Fruit fly (Drosophila melanogaster) whole organism, wandering third instar larva: Measurements from ENCODE around the gene NPFR.

ENCODE experiments used
- Hr78 ChIP-seq: fragments of >200 bp; optimal IDR thresholded peaks from 2 replicates; lab custom pipeline; 2017; ENCODE audit warnings: missing biosample characterization, missing genetic modification characterization
- Myc ChIP-seq: fragments of >200 bp; optimal IDR thresholded peaks from 2 replicates; lab custom pipeline; 2017
- N ChIP-seq: fragments of >200 bp; optimal IDR thresholded peaks from 2 replicates; lab custom pipeline; 2018; ENCODE audit warnings: missing biosample characterization, missing external identifiers, missing genetic modification characterization
- OdsH ChIP-seq: fragments of 200-800 bp; sonication (Bioruptor generic); optimal IDR thresholded peaks from 2 replicates; lab custom pipeline; 2016; ENCODE audit warnings: missing biosample characterization, mild to moderate bottlenecking, missing genetic modification characterization
- Vsx2 ChIP-seq: fragments of 200-300, 225-300 bp; sonication (Bioruptor generic); optimal IDR thresholded peaks from 2 replicates; lab custom pipeline; 2018; ENCODE audit warnings: missing biosample characterization, missing genetic modification characterization; ENCODE audit not compliant: partially characterized antibody
- br ChIP-seq: fragments of 200-800 bp; sonication (Bioruptor generic); optimal IDR thresholded peaks from 2 replicates; lab custom pipeline; 2016; ENCODE audit warnings: missing biosample characterization, missing genetic modification characterization
- h ChIP-seq: fragments of 200-800 bp; sonication (Bioruptor generic); optimal IDR thresholded peaks from 3 replicates; lab custom pipeline; 2016; ENCODE audit warnings: missing biosample characterization, mild to moderate bottlenecking, missing genetic modification characterization
- pan ChIP-seq: fragments of >200 bp; optimal IDR thresholded peaks from 2 replicates; lab custom pipeline; 2017
- sv ChIP-seq: fragments of 200-800 bp; sonication (Bioruptor generic); optimal IDR thresholded peaks from 3 replicates; lab custom pipeline; 2016; ENCODE audit warnings: missing biosample characterization, missing genetic modification characterization

dm6 chr3R:6221681-6222080 lies 34.6 kb downstream of the NPFR start, which contains the start of gene Osi4:
- TF ChIP-seq OdsH (no peak), sv (GFP tag; lab: Kevin White, UChicago) (no peak), N (GFP tag; lab: Kevin White, UChicago) (no peak), Myc (lab: Kevin White, UChicago) (no peak), h (GFP tag; lab: Kevin White, UChicago) (no peak), Vsx2 (GFP tag; lab: Kevin White, UChicago) (no peak), Hr78 (GFP tag; lab: Kevin White, UChicago) (no peak), br (GFP tag; lab: Kevin White, UChicago) (no peak), pan (lab: Kevin White, UChicago) (no peak)
